Worm (Caenorhabditis elegans): ENCODE data around the gene C29E4.12.

DNA sequence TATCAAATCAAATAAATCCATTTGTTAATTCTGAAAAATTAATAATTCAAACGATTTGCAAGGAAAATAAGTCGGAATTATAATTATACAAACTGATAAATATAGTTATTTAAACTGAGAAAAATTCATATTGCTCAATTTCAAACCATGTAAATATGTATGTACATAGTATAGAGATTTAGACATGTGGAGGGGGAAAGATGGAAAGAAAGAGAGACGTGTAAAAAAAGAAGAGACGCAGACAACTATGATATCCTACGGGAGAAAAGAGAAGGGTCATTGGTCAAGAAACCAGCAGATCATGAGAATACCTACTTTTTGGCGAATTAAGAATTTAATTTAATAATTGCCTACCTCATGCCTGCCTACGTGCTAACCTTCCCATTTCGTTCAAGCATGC lies 17.1 kb downstream of the C29E4.12 start, which contains the start of gene C29E4.11:
- TF ChIP-seq unc-62 (GFP tag; optimal IDR thresholded peaks at IDR 0.05) (no peak), ceh-9 (tag; optimal IDR thresholded peaks at IDR 0.05) (no peak), ztf-11 (tag; optimal IDR thresholded peaks at IDR 0.05) (no peak), eor-1 (tag; optimal IDR thresholded peaks at IDR 0.05) (no peak), nhr-23 (tag; optimal IDR thresholded peaks at IDR 0.05) (peak; percentile 30), fkh-10 (GFP tag; optimal IDR thresholded peaks at IDR 0.05) (no peak), egl-27 (tag; optimal IDR thresholded peaks at IDR 0.05) (no peak), nhr-11 (tag; optimal IDR thresholded peaks at IDR 0.05) (no peak), ztf-4 (tag; optimal IDR thresholded peaks at IDR 0.05) (no peak), unc-39 (tag; optimal IDR thresholded peaks at IDR 0.05) (no peak), lin-39 (tag; optimal IDR thresholded peaks at IDR 0.05) (no peak)
